Worm (Caenorhabditis elegans) whole organism, young adult: Measurements from ENCODE around the gene srab-6.
A peak's percentile ranks its signal among the peaks of the same experiment; 100 is the strongest.

ENCODE experiments used
- B0035.1 ChIP-seq: sonication (generic microtip); optimal IDR thresholded peaks from 2 replicates; lab custom pipeline; 2016; ENCODE audit warnings: missing genetic modification characterization, mild to moderate bottlenecking, missing compliant biosample characterization, missing genotype, missing genetic modification reagents
- B0261.1 ChIP-seq: sonication (generic microtip); optimal IDR thresholded peaks from 2 replicates; lab custom pipeline; 2016; ENCODE audit warnings: mild to moderate bottlenecking, missing genetic modification characterization, moderate library complexity, missing compliant biosample characterization
- C06A6.2 ChIP-seq: fragments of 200-800 bp; sonication (Bioruptor generic); conservative IDR thresholded peaks from 2 replicates; pipeline ENCODE4 v1.3.6; 2022; ENCODE audit warnings: missing genetic modification characterization, missing compliant biosample characterization
- C17E4.6 ChIP-seq: fragments of 200-800 bp; sonication (Bioruptor generic); IDR thresholded peaks from 2 replicates; pipeline ENCODE4 v1.3.6; 2022; ENCODE audit warnings: missing genetic modification reagents, missing genetic modification characterization, missing compliant biosample characterization
- F10E7.11 ChIP-seq: sonication (generic microtip); optimal IDR thresholded peaks from 2 replicates; lab custom pipeline; 2017; ENCODE audit warnings: mild to moderate bottlenecking, missing genetic modification characterization, moderate library complexity, missing compliant biosample characterization
- F22D6.2 ChIP-seq: sonication (generic microtip); optimal IDR thresholded peaks from 2 replicates; lab custom pipeline; 2016; ENCODE audit warnings: mild to moderate bottlenecking, missing genetic modification characterization, missing compliant biosample characterization
- F49E8.2 ChIP-seq: sonication (generic microtip); optimal IDR thresholded peaks from 3 replicates; lab custom pipeline; 2017; ENCODE audit warnings: missing genetic modification characterization, mild to moderate bottlenecking, missing compliant biosample characterization, antibody characterized with exemption, moderate library complexity; ENCODE audit not compliant: insufficient read depth
- F52B5.7 ChIP-seq: sonication (generic microtip); optimal IDR thresholded peaks from 2 replicates; lab custom pipeline; 2016; ENCODE audit warnings: mild to moderate bottlenecking, missing genetic modification characterization, missing compliant biosample characterization
- F55B11.4 ChIP-seq: sonication (generic microtip); optimal IDR thresholded peaks from 2 replicates; lab custom pipeline; 2016; ENCODE audit warnings: missing compliant biosample characterization, missing genetic modification characterization, borderline replicate concordance; ENCODE audit not compliant: insufficient read depth
- F57C9.4 ChIP-seq: sonication (generic microtip); optimal IDR thresholded peaks from 2 replicates; lab custom pipeline; 2017; ENCODE audit warnings: mild to moderate bottlenecking, missing genetic modification characterization, missing compliant biosample characterization
- aptf-2 ChIP-seq: fragments of 200-800 bp; sonication (Bioruptor generic); conservative IDR thresholded peaks from 2 replicates; pipeline ENCODE4 v1.3.6; 2022; ENCODE audit warnings: missing genetic modification reagents, missing genetic modification characterization, missing compliant biosample characterization
- attf-3 ChIP-seq: fragments of 200-800 bp; sonication (Bioruptor generic); conservative IDR thresholded peaks from 2 replicates; pipeline ENCODE4 v1.3.6; 2022; ENCODE audit warnings: missing genetic modification reagents, missing genetic modification characterization, missing compliant biosample characterization
- bed-1 ChIP-seq: fragments of 200-800 bp; sonication (Bioruptor generic); IDR thresholded peaks from 2 replicates; pipeline ENCODE4 v1.3.6; 2022; ENCODE audit warnings: missing genetic modification reagents, missing genetic modification characterization, missing compliant biosample characterization
- bed-2 ChIP-seq: fragments of 200-800 bp; sonication (Bioruptor generic); IDR thresholded peaks from 2 replicates; pipeline ENCODE4 v1.3.6; 2022; ENCODE audit warnings: missing genetic modification reagents, missing genetic modification characterization, missing compliant biosample characterization
- cebp-2 ChIP-seq: fragments of 200-800 bp; sonication (Bioruptor generic); IDR thresholded peaks from 2 replicates; pipeline ENCODE4 v1.3.6; 2022; ENCODE audit warnings: missing genetic modification characterization, missing compliant biosample characterization
- ceh-79 ChIP-seq: sonication (generic microtip); optimal IDR thresholded peaks from 2 replicates; lab custom pipeline; 2017; ENCODE audit warnings: mild to moderate bottlenecking, missing genetic modification characterization, missing compliant biosample characterization
- ceh-91 ChIP-seq: fragments of 200-800 bp; sonication (Bioruptor generic); IDR thresholded peaks from 2 replicates; pipeline ENCODE4 v1.3.6; 2022; ENCODE audit warnings: missing genetic modification reagents, missing genetic modification characterization, missing compliant biosample characterization
- die-1 ChIP-seq: sonication (generic microtip); optimal IDR thresholded peaks from 2 replicates; lab custom pipeline; 2016; ENCODE audit warnings: missing genotype, mild to moderate bottlenecking, missing genetic modification characterization, missing compliant biosample characterization
- dox-1 ChIP-seq: fragments of 200-800 bp; sonication (Bioruptor generic); IDR thresholded peaks from 2 replicates; pipeline ENCODE4 v1.3.6; 2022; ENCODE audit warnings: missing genetic modification reagents, missing genetic modification characterization, missing compliant biosample characterization
- egrh-3 ChIP-seq: fragments of 200-800 bp; sonication (Bioruptor generic); IDR thresholded peaks from 2 replicates; pipeline ENCODE4 v1.3.6; 2022; ENCODE audit warnings: missing genetic modification reagents, missing genetic modification characterization, missing compliant biosample characterization
- ekl-4 ChIP-seq: fragments of 200-800 bp; sonication (Bioruptor generic); IDR thresholded peaks from 2 replicates; pipeline ENCODE4 v1.3.6; 2022; ENCODE audit warnings: missing genetic modification reagents, missing genetic modification characterization, missing compliant biosample characterization
- fkh-3 ChIP-seq: sonication (generic microtip); optimal IDR thresholded peaks from 2 replicates; lab custom pipeline; 2016; ENCODE audit warnings: mild to moderate bottlenecking, missing genetic modification characterization, missing compliant biosample characterization
- gei-17 ChIP-seq: fragments of 200-800 bp; sonication (Bioruptor generic); optimal IDR thresholded peaks from 2 replicates; lab custom pipeline; 2018; ENCODE audit warnings: mild to moderate bottlenecking, missing genetic modification characterization, missing compliant biosample characterization
- lag-1 ChIP-seq: fragments of 200-800 bp; sonication (Bioruptor generic); IDR thresholded peaks from 2 replicates; pipeline ENCODE4 v1.3.6; 2022; ENCODE audit warnings: missing genetic modification reagents, missing genetic modification characterization, missing compliant biosample characterization
- lin-26 ChIP-seq: fragments of 200-800 bp; sonication (Bioruptor generic); IDR thresholded peaks from 2 replicates; pipeline ENCODE4 v1.3.6; 2022; ENCODE audit warnings: missing genetic modification reagents, missing genetic modification characterization, missing compliant biosample characterization
- lin-35 ChIP-seq, 3 experiments: fragments of 150-350 bp in 2 of 3; sonication (generic microtip) in 1 of 3; optimal IDR thresholded peaks; 2 replicates each; lab custom pipeline; 2014 to 2018; ENCODE audit warnings: missing biosample characterization in 3 of 3, missing genetic modification characterization in 3 of 3, missing genetic modification reagents in 3 of 3
- lsl-1 ChIP-seq: fragments of 200-800 bp; sonication (Bioruptor generic); optimal IDR thresholded peaks from 2 replicates; lab custom pipeline; 2018; ENCODE audit warnings: mild to moderate bottlenecking, missing genetic modification characterization, moderate library complexity, missing compliant biosample characterization
- madf-8 ChIP-seq: fragments of 200-800 bp; sonication (Bioruptor generic); conservative IDR thresholded peaks from 2 replicates; pipeline ENCODE4 v1.3.6; 2022; ENCODE audit warnings: missing genetic modification reagents, missing genetic modification characterization, missing compliant biosample characterization
- mcd-1 ChIP-seq: fragments of 200-800 bp; sonication (Bioruptor generic); IDR thresholded peaks from 2 replicates; pipeline ENCODE4 v1.3.6; 2022; ENCODE audit warnings: missing genetic modification reagents, missing genetic modification characterization, missing compliant biosample characterization
- nhr-90 ChIP-seq: sonication (generic microtip); optimal IDR thresholded peaks from 2 replicates; lab custom pipeline; 2016; ENCODE audit warnings: missing genotype, mild to moderate bottlenecking, missing genetic modification characterization, missing compliant biosample characterization
- rec-8 ChIP-seq, 2 experiments: sonication (generic microtip); optimal IDR thresholded peaks; 2 replicates each; lab custom pipeline; 2016; ENCODE audit warnings: mild to moderate bottlenecking in 2 of 2, missing genetic modification characterization in 2 of 2, missing genetic modification reagents in 2 of 2, missing genotype in 2 of 2, missing biosample characterization in 1 of 2, missing compliant biosample characterization in 1 of 2, moderate library complexity in 1 of 2
- sea-2 ChIP-seq: fragments of 200-800 bp; sonication (Bioruptor generic); IDR thresholded peaks from 2 replicates; pipeline ENCODE4 v1.3.6; 2022; ENCODE audit warnings: missing genetic modification characterization, missing compliant biosample characterization
- somi-1 ChIP-seq: fragments of 200-800 bp; sonication (Bioruptor generic); optimal IDR thresholded peaks from 2 replicates; lab custom pipeline; 2018; ENCODE audit warnings: mild to moderate bottlenecking, missing genetic modification characterization, missing compliant biosample characterization
- tbp1 ChIP-seq: fragments of 200-800 bp; sonication (Bioruptor generic); optimal IDR thresholded peaks from 2 replicates; lab custom pipeline; 2018; ENCODE audit warnings: mild to moderate bottlenecking, missing genetic modification characterization, missing compliant biosample characterization
- tlf-1 ChIP-seq: fragments of 200-800 bp; sonication (Bioruptor generic); optimal IDR thresholded peaks from 2 replicates; lab custom pipeline; 2018; ENCODE audit warnings: mild to moderate bottlenecking, missing genetic modification characterization, missing compliant biosample characterization
- unc-130 ChIP-seq: sonication (generic microtip); optimal IDR thresholded peaks from 2 replicates; lab custom pipeline; 2016; ENCODE audit warnings: missing genetic modification reagents, missing genetic modification characterization, missing compliant biosample characterization
- unc-62 ChIP-seq: fragments of 150-350 bp; optimal IDR thresholded peaks from 2 replicates; lab custom pipeline; 2014; ENCODE audit warnings: missing biosample characterization, missing genetic modification reagents, missing genetic modification characterization
- zfh-2 ChIP-seq: fragments of 200-800 bp; sonication (Bioruptor generic); conservative IDR thresholded peaks from 2 replicates; pipeline ENCODE4 v1.3.6; 2022; ENCODE audit warnings: missing genetic modification reagents, missing genetic modification characterization, missing compliant biosample characterization
- ztf-18 ChIP-seq: sonication (generic microtip); optimal IDR thresholded peaks from 2 replicates; lab custom pipeline; 2016; ENCODE audit warnings: missing genotype, mild to moderate bottlenecking, missing genetic modification characterization, missing compliant biosample characterization
- ztf-25 ChIP-seq: fragments of 200-800 bp; sonication (Bioruptor generic); IDR thresholded peaks from 2 replicates; pipeline ENCODE4 v1.3.6; 2022; ENCODE audit warnings: missing genetic modification reagents, missing genetic modification characterization, missing compliant biosample characterization
- ztf-28 ChIP-seq: fragments of 200-800 bp; sonication (Bioruptor generic); IDR thresholded peaks from 2 replicates; pipeline ENCODE4 v1.3.6; 2022; ENCODE audit warnings: missing genetic modification reagents, missing genetic modification characterization, missing compliant biosample characterization

Gene srab-6

DNA sequence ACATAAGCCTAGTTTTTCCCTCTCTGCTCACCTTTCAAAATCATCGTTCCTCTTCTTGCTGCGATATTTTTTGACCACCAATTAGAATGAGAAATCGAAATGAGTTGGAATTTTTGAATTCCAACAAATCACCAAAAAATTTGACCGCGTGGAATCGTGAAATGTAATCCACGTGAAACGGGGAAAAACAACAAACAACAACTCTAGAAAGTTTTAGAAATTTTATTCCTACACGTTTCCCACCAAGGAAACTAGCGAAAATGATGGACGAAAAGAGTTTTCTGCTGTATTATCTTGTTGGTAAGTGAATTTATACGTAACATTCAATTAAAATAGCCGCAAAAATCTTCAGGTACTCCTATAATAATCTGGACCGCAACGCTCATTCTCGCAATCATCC is 13.3 kb downstream of the srab-6 start, which contains the start of the genes irld-3 and F02C9.1:
TSS of gene irld-3 (minus strand) at position 101 of the 400 bp plus-strand sequence.
TSS of gene F02C9.1 (plus strand) at position 216 of the 400 bp plus-strand sequence.
- no peak for TF ChIP-seq unc-62 (GFP tag; lab: Kevin White, UChicago)

DNA sequence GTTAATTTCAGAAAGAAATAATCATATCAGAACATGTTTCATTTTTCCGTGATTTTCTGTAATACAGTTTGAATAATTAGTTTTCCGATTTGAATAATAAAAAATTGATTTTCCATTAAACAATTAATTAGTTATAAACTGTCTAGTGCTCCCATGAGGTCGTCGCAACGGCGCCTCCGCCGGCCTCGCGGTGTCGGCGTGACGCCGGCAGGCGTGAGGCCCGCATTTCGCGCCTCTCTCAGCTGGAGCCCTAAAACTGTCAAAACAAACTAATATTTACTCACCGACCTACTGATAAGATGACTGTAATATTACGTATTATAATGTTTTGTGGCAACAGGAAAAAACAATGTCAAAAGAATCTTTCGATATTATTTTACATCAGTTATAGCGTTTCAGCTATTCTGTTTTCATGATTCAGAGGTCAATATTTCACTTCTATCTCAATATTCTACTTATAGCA is 18.4 kb downstream of the srab-6 start, which contains the start of gene F02C9.2:
TSS of gene F02C9.2 (plus strand) at position 413 of the 463 bp plus-strand sequence.
- TF ChIP-seq somi-1 (GFP tag; lab: Kevin White, UChicago) (no peak), egrh-3 (GFP tag; lab: Robert Waterston, UW) (peak; percentile 41; the same call in 1 of the 2 replicates), zfh-2 (GFP tag; lab: Robert Waterston, UW) (peak; percentile 81)

DNA sequence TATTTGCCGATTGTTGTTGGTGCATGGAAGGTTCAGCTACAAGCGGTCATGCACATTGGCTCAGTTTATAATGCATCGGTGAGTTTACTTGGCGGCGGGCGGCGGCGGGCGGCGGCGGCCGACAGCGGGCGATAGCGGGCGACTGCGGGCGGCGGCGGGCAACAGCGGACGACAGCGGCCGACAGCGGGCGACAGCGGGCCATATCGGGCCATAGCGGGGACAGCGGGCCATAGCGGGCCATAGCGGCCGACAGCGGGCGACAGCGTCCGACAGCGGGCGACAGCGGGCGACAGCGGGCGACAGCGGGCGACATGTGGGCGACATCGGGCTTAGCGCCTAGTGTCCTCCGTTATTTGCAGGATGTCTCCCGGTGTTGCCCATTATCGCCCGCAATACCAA is 19.6 kb downstream of the srab-6 start:
- TF ChIP-seq tlf-1 (GFP tag; lab: Kevin White, UChicago) (no peak), ekl-4 (GFP tag; lab: Robert Waterston, UW) (no peak), bed-2 (GFP tag; lab: Robert Waterston, UW) (peak; percentile 22; the same call in 1 of the 2 replicates), zfh-2 (GFP tag; lab: Robert Waterston, UW) (peak; percentile 97), B0261.1 (tag; lab: Kevin White, UChicago) (no peak), gei-17 (GFP tag; lab: Kevin White, UChicago) (no peak), C17E4.6 (no peak), dox-1 (peak; percentile 13; the same call in 1 of the 2 replicates), unc-130 (GFP tag; lab: Kevin White, UChicago) (no peak), F10E7.11 (tag; lab: Kevin White, UChicago) (peak; percentile 38), die-1 (no peak), ztf-25 (GFP tag; lab: Robert Waterston, UW) (no peak), madf-8 (GFP tag; lab: Robert Waterston, UW) (no peak), F22D6.2 (tag; lab: Kevin White, UChicago) (no peak), lag-1 (no peak), ztf-28 (GFP tag; lab: Robert Waterston, UW) (0 out of 2 replicates have a peak, but pooled peaks have one; percentile 17), F49E8.2 (no peak), sea-2 (GFP tag; lab: Robert Waterston, UW) (peak; percentile 45; the same call in 1 of the 2 replicates), ceh-79 (tag; lab: Kevin White, UChicago) (no peak), egrh-3 (GFP tag; lab: Robert Waterston, UW) (peak; percentile 98), C06A6.2 (GFP tag; lab: Robert Waterston, UW) (no peak), lin-26 (GFP tag; lab: Robert Waterston, UW) (0 out of 2 replicates have a peak, but pooled peaks have one; percentile 47), ceh-91 (GFP tag; lab: Robert Waterston, UW) (no peak), B0035.1 (no peak), aptf-2 (GFP tag; lab: Robert Waterston, UW) (no peak)

DNA sequence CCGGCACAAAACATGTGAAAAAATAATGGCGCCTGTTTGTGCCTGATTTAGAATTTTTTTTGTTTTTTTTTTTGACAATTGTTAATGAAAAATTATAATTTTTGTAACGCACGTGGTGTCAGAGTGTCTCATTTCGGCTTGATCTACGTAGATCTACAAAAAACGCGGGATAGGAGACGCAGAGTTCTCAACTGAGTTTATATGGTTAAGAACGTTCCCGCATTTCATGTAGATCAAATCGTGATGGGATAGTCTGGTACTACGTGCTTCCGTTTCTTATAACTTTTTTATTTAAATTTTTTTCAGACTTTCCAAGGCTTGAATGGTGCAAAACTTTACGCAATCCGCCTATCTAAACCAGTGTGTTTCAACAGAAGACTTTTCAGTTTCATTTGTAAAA is 23.0 kb downstream of the srab-6 start, which contains the start of gene tat-6:
TSS of gene tat-6 (plus strand) at position 301 of the 400 bp plus-strand sequence.
- TF ChIP-seq bed-1 (GFP tag; lab: Robert Waterston, UW) (no peak), F55B11.4 (tag; lab: Kevin White, UChicago) (no peak), ztf-18 (no peak), rec-8 (tag; optimal IDR thresholded peaks at IDR 0.05; lab: Kevin White, UChicago) (no peak), lsl-1 (GFP tag; lab: Kevin White, UChicago) (no peak), die-1 (no peak), fkh-3 (tag; lab: Kevin White, UChicago) (no peak), attf-3 (no peak), tbp1 (GFP tag; lab: Kevin White, UChicago) (no peak), cebp-2 (GFP tag; lab: Robert Waterston, UW) (no peak), lin-35 (GFP tag; optimal IDR thresholded peaks at IDR 0.05; lab: Kevin White, UChicago) (no peak), F52B5.7 (tag; lab: Kevin White, UChicago) (no peak), mcd-1 (GFP tag; lab: Robert Waterston, UW) (no peak), F57C9.4 (tag; lab: Kevin White, UChicago) (no peak), nhr-90 (tag; lab: Kevin White, UChicago) (no peak)
